Fruit fly (Drosophila melanogaster): ENCODE results near the gene CG43085.

- TF ChIP-seq Dll (optimal IDR thresholded peaks at IDR 0.05) = no peak
- no peak for TF ChIP-seq usp (GFP tag; optimal IDR thresholded peaks at IDR 0.05)
- no peak for TF ChIP-seq psq (optimal IDR thresholded peaks at IDR 0.05)
- TF ChIP-seq pan (optimal IDR thresholded peaks at IDR 0.05) = no peak
- TF ChIP-seq EcR (GFP tag; optimal IDR thresholded peaks at IDR 0.05) = no peak
- no peak for TF ChIP-seq CG8478 (optimal IDR thresholded peaks at IDR 0.05)
Measured at dm6 chr3L:17595810-17596561, 50.6 kb downstream of the CG43085 start.

Measured in whole organism.